Worm (Caenorhabditis elegans): ENCODE results near the gene ZK218.3.

DNA sequence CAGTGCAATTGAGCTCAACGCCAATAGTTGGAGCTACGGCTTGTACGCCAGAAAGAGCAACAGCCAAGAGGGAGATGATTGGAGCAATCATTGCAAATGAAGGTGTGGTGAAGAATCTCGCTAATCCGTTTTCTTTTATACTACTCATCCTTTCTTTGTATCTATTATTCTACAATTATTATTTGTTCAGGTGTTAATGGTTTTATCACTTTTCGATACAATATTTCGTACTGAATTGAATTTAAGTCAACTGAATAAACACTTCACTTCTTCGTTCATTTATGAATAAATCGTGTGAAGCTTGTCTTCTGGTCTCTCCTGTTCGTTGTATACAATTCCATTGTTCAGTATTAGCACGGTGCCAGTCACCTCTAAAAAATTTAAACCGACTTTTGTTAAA is 9.7 kb upstream of the ZK218.3 start, which contains the start of gene ZK218.11:
- TF ChIP-seq mdl-1 (tag; optimal IDR thresholded peaks at IDR 0.05) (no peak), lin-15B (tag; optimal IDR thresholded peaks at IDR 0.05) (no peak), nhr-77 (tag; optimal IDR thresholded peaks at IDR 0.05) (no peak), blmp-1 (tag; optimal IDR thresholded peaks at IDR 0.05) (no peak), C04F5.9 (tag; optimal IDR thresholded peaks at IDR 0.05) (no peak), lsy-2 (tag; optimal IDR thresholded peaks at IDR 0.05) (no peak), nhr-11 (tag; optimal IDR thresholded peaks at IDR 0.05) (no peak), lin-39 (tag; optimal IDR thresholded peaks at IDR 0.05) (no peak), snpc-4 (tag; optimal IDR thresholded peaks at IDR 0.05) (no peak), elt-2 (tag; optimal IDR thresholded peaks at IDR 0.05) (no peak), F16B12.6 (tag; optimal IDR thresholded peaks at IDR 0.05) (no peak), jun-1 (tag; optimal IDR thresholded peaks at IDR 0.05) (no peak), ama-1 (optimal IDR thresholded peaks at IDR 0.05) (no peak), mep-1 (tag; optimal IDR thresholded peaks at IDR 0.05) (no peak)
